Worm (Caenorhabditis elegans): ENCODE measurements around the gene rmh-2.

DNA sequence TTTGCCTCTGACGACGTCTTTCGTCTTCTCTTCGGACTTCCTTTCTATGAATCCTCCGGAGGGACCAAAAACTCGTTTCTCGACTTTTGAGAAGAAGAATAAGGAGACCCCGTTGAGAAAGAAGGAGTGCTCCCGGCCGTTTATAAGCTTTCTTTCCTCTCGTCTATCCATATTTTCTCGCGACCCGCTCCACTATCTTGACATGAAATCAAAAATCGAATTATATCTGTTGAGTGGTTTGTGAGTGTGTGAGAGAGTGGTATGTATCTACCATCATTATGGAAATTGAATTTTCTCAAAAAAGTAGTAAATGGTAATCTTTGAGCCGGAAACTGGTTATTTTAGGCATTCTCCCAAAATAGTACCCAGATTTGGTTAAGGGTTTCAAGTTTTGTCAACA lies 19.4 kb downstream of the rmh-2 start:
- TF ChIP-seq fos-1 (tag; optimal IDR thresholded peaks at IDR 0.05) (no peak), lin-39 (tag; optimal IDR thresholded peaks at IDR 0.05) (no peak), ceh-82 (tag; optimal IDR thresholded peaks at IDR 0.05) (no peak), F13H6.1 (tag; optimal IDR thresholded peaks at IDR 0.05) (no peak), nhr-12 (tag; optimal IDR thresholded peaks at IDR 0.05) (no peak), aly-2 (tag; optimal IDR thresholded peaks at IDR 0.05) (no peak)

All from whole organism, L2 larva.